Worm (Caenorhabditis elegans) whole organism, mixed stage, embryonic: ENCODE results near the gene nlp-51.

ENCODE experiments used
- M03D4.4 ChIP-seq: sonication (generic microtip); optimal IDR thresholded peaks from 2 replicates; lab custom pipeline; 2017; ENCODE audit warnings: mild to moderate bottlenecking, missing genetic modification characterization, missing compliant biosample characterization
- bed-3 ChIP-seq: fragments of 200-800 bp; sonication (Bioruptor generic); optimal IDR thresholded peaks from 3 replicates; lab custom pipeline; 2018; ENCODE audit warnings: mild to moderate bottlenecking, missing genetic modification characterization, moderate library complexity, missing compliant biosample characterization
- blmp-1 ChIP-seq: fragments of 150-350 bp; optimal IDR thresholded peaks from 2 replicates; lab custom pipeline; 2014; ENCODE audit warnings: missing biosample characterization, missing genetic modification characterization
- ceh-39 ChIP-seq: fragments of 150-350 bp; optimal IDR thresholded peaks from 2 replicates; lab custom pipeline; 2014; ENCODE audit warnings: missing biosample characterization, missing genetic modification characterization
- ceh-43 ChIP-seq: fragments of 200-800 bp; sonication (Bioruptor generic); optimal IDR thresholded peaks from 2 replicates; lab custom pipeline; 2018; ENCODE audit warnings: mild to moderate bottlenecking, missing genetic modification characterization, moderate library complexity, missing compliant biosample characterization
- ces-1 ChIP-seq: fragments of 150-350 bp; optimal IDR thresholded peaks from 2 replicates; lab custom pipeline; 2014; ENCODE audit warnings: missing biosample characterization, missing genetic modification reagents, missing genetic modification characterization
- cnd-1 ChIP-seq: fragments of 200-800 bp; sonication (Bioruptor generic); optimal IDR thresholded peaks from 2 replicates; lab custom pipeline; 2018; ENCODE audit warnings: mild to moderate bottlenecking, missing genetic modification characterization, missing compliant biosample characterization
- drap-1 ChIP-seq: fragments of 200-800 bp; sonication (Bioruptor generic); optimal IDR thresholded peaks from 3 replicates; lab custom pipeline; 2018; ENCODE audit warnings: mild to moderate bottlenecking, missing genetic modification characterization, missing compliant biosample characterization
- elt-1 ChIP-seq: sonication (generic microtip); optimal IDR thresholded peaks from 2 replicates; lab custom pipeline; 2017; ENCODE audit warnings: missing genetic modification characterization, mild to moderate bottlenecking, missing compliant biosample characterization, antibody characterized with exemption, moderate library complexity, borderline replicate concordance; ENCODE audit not compliant: insufficient read depth
- elt-3 ChIP-seq: fragments of 150-350 bp; optimal IDR thresholded peaks from 2 replicates; lab custom pipeline; 2014; ENCODE audit warnings: missing biosample characterization, missing genetic modification characterization
- ham-2 ChIP-seq: fragments of 200-800 bp; sonication (Bioruptor generic); optimal IDR thresholded peaks from 2 replicates; lab custom pipeline; 2018; ENCODE audit warnings: mild to moderate bottlenecking, missing genetic modification characterization, missing compliant biosample characterization
- hlh-1 ChIP-seq: fragments of 150-350 bp; optimal IDR thresholded peaks from 2 replicates; lab custom pipeline; 2014; ENCODE audit warnings: missing biosample characterization, missing genetic modification reagents, missing genetic modification characterization
- lin-32 ChIP-seq: fragments of 200-800 bp; sonication (Bioruptor generic); optimal IDR thresholded peaks from 2 replicates; lab custom pipeline; 2018; ENCODE audit warnings: mild to moderate bottlenecking, missing genetic modification characterization, missing compliant biosample characterization
- lsy-2 ChIP-seq: fragments of 150-350 bp; optimal IDR thresholded peaks from 2 replicates; lab custom pipeline; 2014; ENCODE audit warnings: missing biosample characterization, missing genetic modification characterization
- mab-5 ChIP-seq: fragments of 150-350 bp; optimal IDR thresholded peaks from 2 replicates; lab custom pipeline; 2014; ENCODE audit warnings: missing biosample characterization, missing genetic modification characterization
- mep-1 ChIP-seq: fragments of 150-350 bp; optimal IDR thresholded peaks from 2 replicates; lab custom pipeline; 2017; ENCODE audit warnings: missing biosample characterization, missing genetic modification reagents, missing genetic modification characterization, inconsistent platforms
- mls-2 ChIP-seq: sonication (generic microtip); optimal IDR thresholded peaks from 2 replicates; lab custom pipeline; 2016; ENCODE audit warnings: mild to moderate bottlenecking, missing genetic modification characterization, moderate library complexity, missing compliant biosample characterization
- nhr-12 ChIP-seq: fragments of 150-350 bp; optimal IDR thresholded peaks from 2 replicates; lab custom pipeline; 2014; ENCODE audit warnings: missing biosample characterization, missing genetic modification characterization
- nhr-2 ChIP-seq: fragments of 150-350 bp; optimal IDR thresholded peaks from 2 replicates; lab custom pipeline; 2014; ENCODE audit warnings: missing biosample characterization, missing genetic modification characterization
- nhr-237 ChIP-seq: fragments of 150-350 bp; optimal IDR thresholded peaks from 2 replicates; lab custom pipeline; 2014; ENCODE audit warnings: missing biosample characterization, missing genetic modification characterization
- nhr-28 ChIP-seq: fragments of 150-350 bp; optimal IDR thresholded peaks from 2 replicates; lab custom pipeline; 2014; ENCODE audit warnings: missing biosample characterization, missing genetic modification characterization
- nhr-76 ChIP-seq: sonication (generic microtip); optimal IDR thresholded peaks from 2 replicates; lab custom pipeline; 2017; ENCODE audit warnings: missing biosample characterization, missing genetic modification characterization
- sem-2 ChIP-seq: fragments of 200-800 bp; sonication (Bioruptor generic); optimal IDR thresholded peaks from 2 replicates; lab custom pipeline; 2018; ENCODE audit warnings: mild to moderate bottlenecking, missing genetic modification characterization, missing compliant biosample characterization
- snpc-4 ChIP-seq: fragments of 150-350 bp; optimal IDR thresholded peaks from 2 replicates; lab custom pipeline; 2014; ENCODE audit warnings: missing biosample characterization, missing genetic modification characterization
- sptf-1 ChIP-seq: sonication (generic microtip); optimal IDR thresholded peaks from 2 replicates; lab custom pipeline; 2017; ENCODE audit warnings: mild to moderate bottlenecking, missing genetic modification characterization, moderate library complexity, missing compliant biosample characterization
- tbx-8 ChIP-seq: fragments of 200-800 bp; sonication (Bioruptor generic); optimal IDR thresholded peaks from 2 replicates; lab custom pipeline; 2018; ENCODE audit warnings: mild to moderate bottlenecking, missing genetic modification characterization, moderate library complexity, missing compliant biosample characterization
- unc-120 ChIP-seq: sonication (generic microtip); optimal IDR thresholded peaks from 2 replicates; lab custom pipeline; 2017; ENCODE audit warnings: missing genetic modification characterization, missing compliant biosample characterization; ENCODE audit not compliant: poor library complexity, severe bottlenecking
- unc-62 ChIP-seq: fragments of 150-350 bp; optimal IDR thresholded peaks from 2 replicates; lab custom pipeline; 2014; ENCODE audit warnings: missing biosample characterization, missing genetic modification reagents, missing genetic modification characterization
- zip-8 ChIP-seq: fragments of 150-350 bp; optimal IDR thresholded peaks from 2 replicates; lab custom pipeline; 2014; ENCODE audit warnings: missing biosample characterization, missing genetic modification characterization

Gene nlp-51

DNA sequence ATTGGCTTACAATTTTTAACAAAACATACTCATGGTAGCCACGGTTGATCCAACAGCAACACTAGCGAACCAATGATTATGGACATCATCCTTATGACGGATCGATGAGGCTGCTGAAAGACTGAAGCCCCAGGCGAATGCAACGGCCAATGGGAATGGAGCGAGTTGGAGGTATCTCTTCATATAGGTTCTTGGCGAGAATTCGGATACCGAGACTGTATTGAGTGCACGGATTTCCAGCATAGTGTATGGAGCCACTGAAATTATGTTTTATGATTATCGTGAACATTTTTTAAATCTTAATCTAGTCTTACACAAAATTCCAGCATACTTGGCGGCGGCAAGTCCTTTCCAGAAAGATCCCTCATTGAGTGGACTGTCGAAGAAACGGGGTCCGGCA, 25.1 kb upstream of the nlp-51 start:
- TF ChIP-seq hlh-1 = no peak
- TF ChIP-seq lin-32 = no peak
- TF ChIP-seq M03D4.4 (tag; lab: Kevin White, UChicago) = no peak
- no peak for TF ChIP-seq elt-3 (tag; lab: Kevin White, UChicago)
- no peak for TF ChIP-seq cnd-1 (tag; lab: Kevin White, UChicago)
- TF ChIP-seq zip-8 = no peak

DNA sequence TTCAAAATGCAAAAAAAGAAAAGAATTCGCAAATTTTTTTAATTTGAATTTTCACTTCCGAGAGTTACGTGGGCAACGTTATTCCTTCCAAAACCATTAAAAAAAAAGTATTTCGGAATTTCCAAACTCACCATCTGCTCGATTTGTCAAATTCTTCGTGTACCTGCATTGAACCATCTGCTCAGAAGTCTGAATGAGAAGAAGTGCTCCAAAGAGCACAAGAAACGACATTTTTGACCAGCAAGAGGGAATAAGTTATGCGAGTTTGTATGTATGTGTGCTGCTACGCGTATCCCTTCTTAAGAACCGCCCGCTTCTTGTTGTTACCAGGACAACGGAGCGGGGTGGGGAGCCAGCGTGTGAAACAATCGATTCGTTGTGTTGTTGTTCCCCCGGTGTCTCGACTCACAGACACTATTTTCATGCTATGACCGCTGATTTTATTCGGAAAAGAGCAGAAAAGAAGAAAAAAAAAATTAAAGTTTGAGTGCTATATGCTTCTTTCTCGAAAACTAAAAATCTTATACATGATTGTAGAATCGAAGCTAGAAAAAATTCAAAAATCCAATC, 23.9 kb upstream of the nlp-51 start, which contains the start of gene lgc-20:
TSS of gene lgc-20 (minus strand) at position 311 of the 570 bp plus-strand sequence.
- TF ChIP-seq sem-2 (GFP tag; lab: Kevin White, UChicago) = no peak
- no peak for TF ChIP-seq blmp-1 (tag; lab: Kevin White, UChicago)
- no peak for TF ChIP-seq cnd-1 (tag; lab: Kevin White, UChicago)
- TF ChIP-seq lin-32 = no peak
- no peak for TF ChIP-seq drap-1 (GFP tag; lab: Kevin White, UChicago)
- no peak for TF ChIP-seq nhr-237 (tag; lab: Kevin White, UChicago)
- TF ChIP-seq bed-3 (GFP tag; lab: Kevin White, UChicago) = no peak
- TF ChIP-seq elt-3 (tag; lab: Kevin White, UChicago) = no peak
- TF ChIP-seq nhr-2 (tag; lab: Kevin White, UChicago) = no peak
- TF ChIP-seq ham-2 (GFP tag; lab: Kevin White, UChicago) = no peak
- no peak for TF ChIP-seq mls-2 (tag; lab: Kevin White, UChicago)
- TF ChIP-seq mep-1 (tag; lab: Kevin White, UChicago) = no peak
- no peak for TF ChIP-seq M03D4.4 (tag; lab: Kevin White, UChicago)
- TF ChIP-seq snpc-4 (tag; lab: Kevin White, UChicago) = no peak

DNA sequence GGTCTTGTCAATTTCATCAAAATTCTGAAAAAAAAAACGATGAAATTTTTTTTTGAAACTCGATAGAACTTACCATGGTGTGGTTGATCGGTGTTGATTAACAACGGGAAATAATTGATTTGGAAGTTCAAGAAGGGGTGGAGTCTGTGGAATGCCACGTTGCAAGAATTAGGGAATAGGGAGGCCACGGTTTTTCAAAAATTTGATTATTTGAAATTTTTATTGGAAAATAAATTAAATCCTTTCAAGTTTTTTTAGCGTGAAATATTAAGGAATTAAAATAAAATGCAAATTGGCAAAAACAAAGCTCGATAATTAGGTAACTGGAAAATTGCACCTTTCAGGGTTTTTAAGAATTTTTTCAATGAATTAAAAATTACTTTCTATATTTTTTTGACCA, 20.0 kb upstream of the nlp-51 start, which contains the start of gene rmd-3:
TSS of gene rmd-3 (minus strand) at position 101 of the 400 bp plus-strand sequence.
- TF ChIP-seq drap-1 (GFP tag; lab: Kevin White, UChicago) (no peak), elt-3 (tag; lab: Kevin White, UChicago) (no peak), M03D4.4 (tag; lab: Kevin White, UChicago) (no peak), sem-2 (GFP tag; lab: Kevin White, UChicago) (no peak), ces-1 (no peak), ceh-43 (GFP tag; lab: Kevin White, UChicago) (no peak), ceh-39 (tag; lab: Kevin White, UChicago) (no peak), elt-1 (tag; lab: Kevin White, UChicago) (no peak), blmp-1 (tag; lab: Kevin White, UChicago) (no peak), unc-62 (no peak), sptf-1 (tag; lab: Kevin White, UChicago) (no peak), snpc-4 (tag; lab: Kevin White, UChicago) (no peak), mep-1 (tag; lab: Kevin White, UChicago) (no peak), mab-5 (tag; lab: Kevin White, UChicago) (no peak), nhr-237 (tag; lab: Kevin White, UChicago) (no peak), nhr-2 (tag; lab: Kevin White, UChicago) (no peak), cnd-1 (tag; lab: Kevin White, UChicago) (no peak), tbx-8 (no peak), lsy-2 (tag; lab: Kevin White, UChicago) (no peak)

DNA sequence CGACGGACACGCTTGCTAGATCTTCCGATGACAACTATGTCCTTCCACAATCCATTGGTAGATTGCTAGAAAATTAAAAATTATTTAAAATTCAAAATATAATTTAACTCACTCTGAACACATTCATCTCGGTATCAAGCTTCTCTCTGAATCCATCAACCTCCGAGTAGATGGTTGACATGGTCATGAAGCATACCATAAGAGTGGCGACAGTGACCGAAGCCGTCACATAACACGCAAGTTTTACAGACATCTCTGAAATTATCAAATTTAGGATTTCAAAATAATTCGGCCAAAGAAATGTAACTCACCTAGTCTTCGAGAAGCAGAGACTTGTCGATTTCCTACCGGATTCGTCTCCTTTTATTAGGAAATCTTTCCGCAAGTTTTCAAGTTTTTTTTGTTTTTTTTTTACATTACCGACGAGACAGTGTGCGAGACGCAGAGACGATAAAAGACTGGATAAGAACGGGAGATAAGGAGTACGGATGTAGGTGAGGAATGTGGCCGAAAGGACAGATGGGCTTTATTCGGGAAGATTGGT, 18.1 kb upstream of the nlp-51 start, which contains the start of gene sqt-1:
TSS of gene sqt-1 (minus strand) at position 341 of the 544 bp plus-strand sequence.
- TF ChIP-seq unc-120 (tag; lab: Kevin White, UChicago) (no peak), elt-3 (tag; lab: Kevin White, UChicago) (no peak), ham-2 (GFP tag; lab: Kevin White, UChicago) (no peak), tbx-8 (no peak), lin-32 (no peak), nhr-28 (tag; lab: Kevin White, UChicago) (no peak), drap-1 (GFP tag; lab: Kevin White, UChicago) (no peak), sem-2 (GFP tag; lab: Kevin White, UChicago) (no peak), mls-2 (tag; lab: Kevin White, UChicago) (no peak), unc-62 (no peak), mep-1 (tag; lab: Kevin White, UChicago) (no peak), blmp-1 (tag; lab: Kevin White, UChicago) (no peak), nhr-12 (no peak), nhr-76 (no peak)
